Worm (Caenorhabditis elegans) whole organism, young adult: ENCODE results near the gene Y54G11A.19.

Experiments
- ceh-100 ChIP-seq: fragments of 200-800 bp; sonication (Bioruptor generic); IDR thresholded peaks from 2 replicates; pipeline ENCODE4 v1.3.6; 2022; ENCODE audit warnings: missing genetic modification reagents, missing genetic modification characterization, missing compliant biosample characterization
- nfya-1 ChIP-seq: sonication (generic microtip); optimal IDR thresholded peaks from 2 replicates; lab custom pipeline; 2017; ENCODE audit warnings: antibody characterized with exemption, missing compliant biosample characterization, missing genetic modification characterization, borderline replicate concordance; ENCODE audit not compliant: insufficient read depth
- snpc-1.1 ChIP-seq: sonication (generic microtip); optimal IDR thresholded peaks from 2 replicates; lab custom pipeline; 2017; ENCODE audit warnings: missing genetic modification characterization, mild to moderate bottlenecking, missing compliant biosample characterization, antibody characterized with exemption, moderate library complexity, missing genotype, missing genetic modification reagents; ENCODE audit not compliant: insufficient read depth
- unc-62 ChIP-seq: fragments of 150-350 bp; optimal IDR thresholded peaks from 2 replicates; lab custom pipeline; 2014; ENCODE audit warnings: missing biosample characterization, missing genetic modification reagents, missing genetic modification characterization

ce11 chrII:14236569-14236968 is 20.1 kb downstream of the Y54G11A.19 start:
- TF ChIP-seq ceh-100 (GFP tag; lab: Robert Waterston, UW): no peak
- TF ChIP-seq unc-62 (GFP tag; lab: Kevin White, UChicago): no peak
- no peak for TF ChIP-seq nfya-1
- no peak for TF ChIP-seq snpc-1.1 (tag; lab: Kevin White, UChicago)
